Fruit fly (Drosophila melanogaster) whole organism, embryonic: ENCODE measurements around the gene nenya.

ENCODE experiments used
- Antp ChIP-seq: fragments of 200-800 bp; sonication (Bioruptor generic); optimal IDR thresholded peaks from 3 replicates; lab custom pipeline; 2016; ENCODE audit warnings: missing biosample characterization, missing genetic modification characterization
- CG8478 ChIP-seq: fragments of >200 bp; optimal IDR thresholded peaks from 2 replicates; lab custom pipeline; 2018
- Trl ChIP-seq, 3 experiments: fragments of >200 bp in 2 of 3; fragments of 200-800 bp in 1 of 3; sonication (Bioruptor generic) in 1 of 3; optimal IDR thresholded peaks; 2 replicates in 1 of 3; 3 replicates in 2 of 3; lab custom pipeline; 2016 to 2017; ENCODE audit warnings: missing biosample characterization in 1 of 3, missing genetic modification characterization in 1 of 3
- ara ChIP-seq: fragments of 200-800 bp; sonication (Bioruptor generic); IDR thresholded peaks from 2 replicates; pipeline ENCODE4 v1.3.6; 2022; ENCODE audit warnings: missing biosample characterization, missing genetic modification characterization
- eyg ChIP-seq: fragments of 200-800 bp; sonication (Bioruptor generic); optimal IDR thresholded peaks from 3 replicates; lab custom pipeline; 2016; ENCODE audit warnings: missing biosample characterization, missing genetic modification characterization
- sr ChIP-seq: fragments of 200-800 bp; sonication (Bioruptor generic); IDR thresholded peaks from 3 replicates; pipeline ENCODE4 v1.3.6; 2022; ENCODE audit warnings: missing biosample characterization, missing genetic modification characterization
- unpg ChIP-seq: fragments of 200-800 bp; sonication (Bioruptor generic); optimal IDR thresholded peaks from 3 replicates; lab custom pipeline; 2018; ENCODE audit warnings: missing biosample characterization, mild to moderate bottlenecking, missing genetic modification characterization, moderate library complexity
- zf30C ChIP-seq: fragments of 200-800 bp; sonication (Bioruptor generic); optimal IDR thresholded peaks from 3 replicates; lab custom pipeline; 2018; ENCODE audit warnings: missing biosample characterization, mild to moderate bottlenecking, missing genetic modification characterization

dm6 chr3R:27921982-27922672 lies 5.8 kb downstream of the nenya start, which contains the start of gene BCAS2:
- TF ChIP-seq ara (no peak), zf30C (GFP tag; lab: Kevin White, UChicago) (no peak), Antp (GFP tag; lab: Kevin White, UChicago) (no peak), unpg (no peak), CG8478 (no peak), Trl (optimal IDR thresholded peaks at IDR 0.05; lab: Kevin White, UChicago) (no peak), Trl (GFP tag; optimal IDR thresholded peaks at IDR 0.05; lab: Kevin White, UChicago) (no peak), sr (GFP tag; lab: Robert Waterston, UW) (no peak), eyg (no peak)
